Worm (Caenorhabditis elegans) whole organism, late embryonic: ENCODE measurements around the gene alg-3.

Source experiments
- K02D7.2 ChIP-seq: sonication (generic microtip); optimal IDR thresholded peaks from 2 replicates; lab custom pipeline; 2017; ENCODE audit warnings: mild to moderate bottlenecking, missing genetic modification characterization, missing compliant biosample characterization
- T23F11.4 ChIP-seq: fragments of 200-800 bp; sonication (Bioruptor generic); optimal IDR thresholded peaks from 2 replicates; lab custom pipeline; 2018; ENCODE audit warnings: mild to moderate bottlenecking, missing genetic modification characterization, missing compliant biosample characterization
- Y22D7AL.16 ChIP-seq: sonication (generic microtip); optimal IDR thresholded peaks from 2 replicates; lab custom pipeline; 2016; ENCODE audit warnings: missing genetic modification characterization, missing compliant biosample characterization
- ama-1 ChIP-seq: fragments of 150-350 bp; optimal IDR thresholded peaks from 2 replicates; lab custom pipeline; 2014
- ceh-18 ChIP-seq: sonication (generic microtip); optimal IDR thresholded peaks from 2 replicates; lab custom pipeline; 2016; ENCODE audit warnings: missing genetic modification characterization, missing compliant biosample characterization
- ceh-22 ChIP-seq: sonication (generic microtip); optimal IDR thresholded peaks from 2 replicates; lab custom pipeline; 2017; ENCODE audit warnings: missing biosample characterization, missing genetic modification characterization
- ceh-30 ChIP-seq: fragments of 150-350 bp; optimal IDR thresholded peaks from 2 replicates; lab custom pipeline; 2014; ENCODE audit warnings: missing biosample characterization, missing genetic modification characterization
- ceh-34 ChIP-seq: sonication (generic microtip); optimal IDR thresholded peaks from 2 replicates; lab custom pipeline; 2016; ENCODE audit warnings: mild to moderate bottlenecking, missing genetic modification characterization, missing compliant biosample characterization
- ceh-45 ChIP-seq: fragments of 200-800 bp; sonication (Bioruptor generic); IDR thresholded peaks from 2 replicates; pipeline ENCODE4 v1.3.6; 2022; ENCODE audit warnings: missing genetic modification reagents, missing genetic modification characterization, missing compliant biosample characterization
- ceh-9 ChIP-seq: sonication (generic microtip); optimal IDR thresholded peaks from 2 replicates; lab custom pipeline; 2016; ENCODE audit warnings: mild to moderate bottlenecking, missing genetic modification characterization, inconsistent platforms, missing compliant biosample characterization
- che-1 ChIP-seq: sonication (generic microtip); optimal IDR thresholded peaks from 2 replicates; lab custom pipeline; 2016; ENCODE audit warnings: mild to moderate bottlenecking, missing genetic modification characterization, missing compliant biosample characterization
- elt-4 ChIP-seq: sonication (generic microtip); optimal IDR thresholded peaks from 2 replicates; lab custom pipeline; 2016; ENCODE audit warnings: missing genetic modification characterization, missing compliant biosample characterization
- ets-4 ChIP-seq: sonication (generic microtip); optimal IDR thresholded peaks from 2 replicates; lab custom pipeline; 2016; ENCODE audit warnings: missing genetic modification characterization, missing compliant biosample characterization
- eyg-1 ChIP-seq: sonication (generic microtip); optimal IDR thresholded peaks from 2 replicates; lab custom pipeline; 2016; ENCODE audit warnings: missing genotype, missing genetic modification characterization, missing compliant biosample characterization
- fax-1 ChIP-seq: sonication (generic microtip); optimal IDR thresholded peaks from 2 replicates; lab custom pipeline; 2016; ENCODE audit warnings: missing genotype, missing genetic modification characterization, missing compliant biosample characterization
- fkh-6 ChIP-seq: sonication (generic microtip); optimal IDR thresholded peaks from 2 replicates; lab custom pipeline; 2016; ENCODE audit warnings: missing genetic modification characterization, missing compliant biosample characterization
- gmeb-2 ChIP-seq: sonication (generic microtip); optimal IDR thresholded peaks from 2 replicates; lab custom pipeline; 2016; ENCODE audit warnings: missing genetic modification characterization, inconsistent platforms, missing compliant biosample characterization
- hlh-13 ChIP-seq: fragments of 200-800 bp; sonication (Bioruptor generic); optimal IDR thresholded peaks from 2 replicates; lab custom pipeline; 2018; ENCODE audit warnings: mild to moderate bottlenecking, missing genetic modification characterization, missing compliant biosample characterization
- hlh-30 ChIP-seq: sonication (generic microtip); optimal IDR thresholded peaks from 2 replicates; lab custom pipeline; 2017; ENCODE audit warnings: antibody characterized with exemption, missing genetic modification characterization, missing compliant biosample characterization; ENCODE audit not compliant: insufficient read depth
- lim-6 ChIP-seq: sonication (generic microtip); optimal IDR thresholded peaks from 2 replicates; lab custom pipeline; 2016; ENCODE audit warnings: missing genetic modification characterization, missing compliant biosample characterization
- madf-2 ChIP-seq: sonication (generic microtip); optimal IDR thresholded peaks from 2 replicates; lab custom pipeline; 2017; ENCODE audit warnings: missing genetic modification characterization, missing compliant biosample characterization
- mec-3 ChIP-seq: sonication (generic microtip); optimal IDR thresholded peaks from 2 replicates; lab custom pipeline; 2016; ENCODE audit warnings: borderline replicate concordance, missing genetic modification characterization, missing compliant biosample characterization
- nfya-1 ChIP-seq: sonication (generic microtip); optimal IDR thresholded peaks from 2 replicates; lab custom pipeline; 2017; ENCODE audit warnings: missing genetic modification characterization, mild to moderate bottlenecking, missing compliant biosample characterization, antibody characterized with exemption, moderate library complexity
- nhr-11 ChIP-seq: fragments of 150-350 bp; optimal IDR thresholded peaks from 2 replicates; lab custom pipeline; 2014; ENCODE audit warnings: missing biosample characterization, missing genetic modification characterization
- npax-4 ChIP-seq: sonication (generic microtip); optimal IDR thresholded peaks from 2 replicates; lab custom pipeline; 2016; ENCODE audit warnings: missing genetic modification characterization, missing compliant biosample characterization
- pag-3 ChIP-seq: sonication (generic microtip); optimal IDR thresholded peaks from 2 replicates; lab custom pipeline; 2016; ENCODE audit warnings: missing compliant biosample characterization, missing genetic modification characterization, borderline replicate concordance
- pat-9 ChIP-seq: fragments of 200-800 bp; sonication (Bioruptor generic); optimal IDR thresholded peaks from 2 replicates; lab custom pipeline; 2018; ENCODE audit warnings: mild to moderate bottlenecking, missing genetic modification characterization, moderate library complexity, missing compliant biosample characterization
- pax-1 ChIP-seq: fragments of 150-350 bp; optimal IDR thresholded peaks from 2 replicates; lab custom pipeline; 2014; ENCODE audit warnings: missing biosample characterization, missing genetic modification characterization
- rnt-1 ChIP-seq: sonication (generic microtip); optimal IDR thresholded peaks from 2 replicates; lab custom pipeline; 2016; ENCODE audit warnings: missing genetic modification characterization, missing compliant biosample characterization
- sox-2 ChIP-seq: fragments of 200-800 bp; sonication (Bioruptor generic); IDR thresholded peaks from 2 replicates; pipeline ENCODE4 v1.3.6; 2022; ENCODE audit warnings: missing genetic modification reagents, missing genetic modification characterization, missing compliant biosample characterization
- ttx-3 ChIP-seq: sonication (generic microtip); optimal IDR thresholded peaks from 2 replicates; lab custom pipeline; 2016; ENCODE audit warnings: missing genetic modification reagents, missing genetic modification characterization, missing compliant biosample characterization
- unc-86 ChIP-seq: sonication (generic microtip); optimal IDR thresholded peaks from 2 replicates; lab custom pipeline; 2016; ENCODE audit warnings: missing genetic modification characterization, missing compliant biosample characterization

The alg-3 gene

DNA sequence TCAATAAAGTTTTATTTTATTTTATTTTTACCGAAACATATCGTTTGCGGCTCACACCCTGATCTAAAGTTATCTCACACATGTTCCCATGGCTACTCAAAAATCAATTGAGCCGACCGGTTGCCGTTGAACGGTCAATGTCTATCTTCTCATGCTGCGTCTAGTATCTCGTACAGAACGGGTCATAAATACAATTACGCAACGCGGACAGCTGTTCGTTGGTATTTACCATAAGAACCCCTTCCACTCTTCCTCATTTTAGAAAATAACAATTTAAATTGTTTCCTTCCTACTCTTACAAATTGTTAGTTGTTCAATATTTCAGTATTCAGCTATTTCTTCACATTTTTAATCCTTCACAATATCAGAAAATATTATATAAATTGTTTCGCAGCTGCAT is 39.8 kb downstream of the alg-3 start:
- TF ChIP-seq pax-1 (tag; lab: Kevin White, UChicago) (no peak), nfya-1 (tag; lab: Kevin White, UChicago) (no peak), ceh-22 (tag; lab: Kevin White, UChicago) (no peak), nhr-11 (no peak), sox-2 (no peak), pat-9 (tag; lab: Kevin White, UChicago) (no peak), lim-6 (tag; lab: Kevin White, UChicago) (no peak), che-1 (tag; lab: Kevin White, UChicago) (no peak), ceh-34 (no peak), npax-4 (no peak), ceh-9 (tag; lab: Kevin White, UChicago) (no peak), ceh-30 (tag; lab: Kevin White, UChicago) (no peak), eyg-1 (tag; lab: Kevin White, UChicago) (no peak), elt-4 (no peak), ama-1 (lab: Kevin White, UChicago) (no peak), Y22D7AL.16 (tag; lab: Kevin White, UChicago) (no peak)
- TF ChIP-seq, all 69 proteins: peak for 0

DNA sequence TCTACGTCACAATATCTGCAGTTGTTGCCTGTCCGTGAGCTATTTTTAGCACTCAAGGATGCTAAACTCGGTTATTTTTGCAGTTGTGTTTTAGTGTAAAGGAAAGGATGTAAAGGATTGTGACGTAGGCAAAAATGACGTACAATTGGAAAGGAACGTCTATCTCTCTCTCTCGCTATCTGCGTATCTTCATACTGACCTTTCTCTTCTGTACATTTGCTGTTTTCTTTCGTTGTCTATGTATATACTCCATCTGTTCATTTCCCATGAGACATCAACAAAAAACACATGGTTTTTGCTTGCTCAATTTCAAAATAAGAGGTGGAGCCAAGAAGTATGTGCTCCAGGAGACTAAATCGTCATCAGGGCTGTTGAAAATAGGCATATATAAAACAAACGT is 40.2 kb downstream of the alg-3 start:
- TF ChIP-seq ttx-3 (tag; lab: Kevin White, UChicago), result no peak
- peak; percentile 38 for TF ChIP-seq hlh-30 (tag; lab: Kevin White, UChicago)

DNA sequence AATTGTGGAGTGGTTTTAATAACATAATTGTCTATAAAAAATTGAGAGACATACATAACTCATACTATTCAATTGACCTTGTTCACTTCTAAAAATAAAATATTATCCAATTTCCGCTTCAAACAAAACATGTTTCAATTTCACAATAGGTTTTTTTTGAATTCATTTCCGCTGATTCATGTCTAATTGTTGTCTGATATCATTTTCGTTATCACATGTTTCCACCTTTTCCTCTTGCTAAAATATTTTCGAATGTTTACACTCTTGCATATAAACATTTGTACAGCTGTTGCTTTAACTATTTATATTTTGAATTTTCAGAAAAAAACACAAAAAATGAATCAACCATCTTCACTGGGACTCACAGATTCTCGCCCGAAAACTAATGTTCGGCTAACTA is 41.3 kb downstream of the alg-3 start, which contains the start of gene gem-4:
gem-4 (plus strand) TSS at position 301 of the 400 bp plus-strand sequence.
- no peak for TF ChIP-seq hlh-30 (tag; lab: Kevin White, UChicago)

DNA sequence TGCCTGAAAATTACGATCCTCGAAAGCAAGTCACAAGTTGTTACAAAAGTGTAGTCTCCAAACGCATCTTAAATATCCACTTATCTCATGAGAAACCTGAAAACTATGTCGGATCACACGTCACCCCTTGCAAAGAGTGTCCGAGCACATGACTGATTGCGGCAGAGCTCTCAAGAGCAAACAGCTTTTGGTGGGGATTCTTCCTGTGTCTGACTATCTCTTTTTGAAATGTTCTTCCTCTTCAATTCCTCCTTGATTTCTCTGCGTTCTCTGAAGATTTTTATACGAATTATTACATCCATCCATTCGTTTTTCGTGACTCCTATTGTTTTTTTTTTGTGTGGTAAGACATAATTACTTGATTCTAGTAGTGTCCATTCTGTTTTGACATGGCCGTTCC is 44.8 kb downstream of the alg-3 start, which contains the start of gene T12A7.6:
T12A7.6 (plus strand) TSS at position 369 of the 400 bp plus-strand sequence.
- TF ChIP-seq T23F11.4 (GFP tag; lab: Kevin White, UChicago) (no peak), ceh-18 (tag; lab: Kevin White, UChicago) (peak; percentile 15)

DNA sequence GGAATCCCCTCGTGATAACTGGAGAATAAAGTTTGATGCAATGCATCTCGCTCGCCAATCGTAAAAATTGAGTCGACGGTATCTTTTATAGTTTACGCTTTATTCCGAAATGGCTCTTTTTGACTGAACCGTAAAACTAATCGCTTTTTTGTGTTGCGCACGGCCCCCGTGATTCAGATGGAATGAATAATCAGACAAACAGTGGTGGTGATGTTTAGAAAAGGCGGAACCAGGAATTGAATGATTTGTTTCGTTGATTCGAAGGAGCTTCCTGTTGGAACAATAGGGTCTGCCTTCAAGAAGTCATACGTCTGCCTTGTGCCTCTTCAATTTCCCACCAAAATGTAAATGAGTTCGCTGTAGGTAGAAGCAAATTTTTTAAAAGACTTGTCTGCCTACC is 50.3 kb downstream of the alg-3 start, which contains the start of gene scl-18:
scl-18 (minus strand) TSS at position 101 of the 400 bp plus-strand sequence.
- TF ChIP-seq rnt-1 (tag; lab: Kevin White, UChicago) (no peak), pat-9 (tag; lab: Kevin White, UChicago) (no peak), elt-4 (no peak), pag-3 (tag; lab: Kevin White, UChicago) (no peak), lim-6 (tag; lab: Kevin White, UChicago) (no peak)
- TF ChIP-seq, all 69 proteins: peak for 0

DNA sequence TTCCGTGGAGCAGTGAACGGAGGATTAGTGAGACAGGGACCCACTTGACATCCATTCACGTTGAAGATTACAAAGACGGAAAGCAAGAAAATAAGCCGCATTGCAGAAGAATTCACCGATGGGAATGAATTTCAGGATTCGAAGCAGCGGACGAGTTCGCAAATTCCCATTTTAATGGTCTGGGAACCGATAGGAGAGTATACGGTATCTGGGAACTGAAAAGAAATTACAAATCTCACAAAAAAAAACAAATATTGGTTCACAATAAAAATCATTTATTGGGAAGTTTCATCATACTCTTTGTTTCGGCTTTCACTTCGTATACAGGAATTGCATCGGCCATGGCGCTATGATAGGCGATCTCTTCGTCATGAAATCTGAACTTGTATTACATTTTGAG is 51.0 kb downstream of the alg-3 start, which contains the start of gene T12A7.10:
T12A7.10 (minus strand) TSS at position 101 of the 400 bp plus-strand sequence.
- TF ChIP-seq fkh-6 (tag; lab: Kevin White, UChicago) (no peak), ets-4 (tag; lab: Kevin White, UChicago) (no peak), mec-3 (tag; lab: Kevin White, UChicago) (no peak), ceh-18 (tag; lab: Kevin White, UChicago) (no peak), nfya-1 (tag; lab: Kevin White, UChicago) (no peak), fax-1 (tag; lab: Kevin White, UChicago) (no peak), gmeb-2 (tag; lab: Kevin White, UChicago) (no peak), hlh-13 (no peak), K02D7.2 (tag; lab: Kevin White, UChicago) (no peak), ceh-45 (GFP tag; lab: Robert Waterston, UW) (no peak), unc-86 (tag; lab: Kevin White, UChicago) (no peak), madf-2 (tag; lab: Kevin White, UChicago) (no peak), hlh-30 (tag; lab: Kevin White, UChicago) (no peak), npax-4 (no peak), pat-9 (tag; lab: Kevin White, UChicago) (no peak)
